Worm (Caenorhabditis elegans) whole organism, L4 larva: ENCODE results near the gene suds-3.

Source experiments
- F49E8.2 ChIP-seq: sonication (generic microtip); optimal IDR thresholded peaks from 2 replicates; lab custom pipeline; 2016; ENCODE audit warnings: missing compliant biosample characterization, mild to moderate bottlenecking, missing genetic modification characterization, borderline replicate concordance
- Y75B8A.6 ChIP-seq: fragments of 200-800 bp; sonication (Bioruptor generic); IDR thresholded peaks from 2 replicates; pipeline ENCODE4 v1.3.6; 2022; ENCODE audit warnings: missing genetic modification reagents, missing genetic modification characterization, missing compliant biosample characterization
- aha-1 ChIP-seq: fragments of 150-350 bp; peaks from one replicate; lab custom pipeline; 2014; ENCODE audit warnings: missing biosample characterization, missing genetic modification characterization
- aly-2 ChIP-seq: sonication (generic microtip); optimal IDR thresholded peaks from 2 replicates; lab custom pipeline; 2018; ENCODE audit warnings: missing biosample characterization, missing genetic modification characterization
- arid-1 ChIP-seq: fragments of 200-800 bp; sonication (Bioruptor generic); conservative IDR thresholded peaks from 2 replicates; pipeline ENCODE4 v1.3.6; 2022; ENCODE audit warnings: missing genetic modification reagents, missing genetic modification characterization, missing compliant biosample characterization
- ceh-62 ChIP-seq: sonication (generic microtip); optimal IDR thresholded peaks from 2 replicates; lab custom pipeline; 2017; ENCODE audit warnings: missing biosample characterization, missing genetic modification characterization
- ces-1 ChIP-seq: fragments of 150-350 bp; sonication (generic microtip); optimal IDR thresholded peaks from 4 replicates; lab custom pipeline; 2014; ENCODE audit warnings: missing biosample characterization, missing genetic modification reagents, missing genetic modification characterization
- cey-2 ChIP-seq: sonication (generic microtip); optimal IDR thresholded peaks from 3 replicates; lab custom pipeline; 2017; ENCODE audit warnings: missing genetic modification characterization, mild to moderate bottlenecking, missing compliant biosample characterization, antibody characterized with exemption, borderline replicate concordance; ENCODE audit not compliant: insufficient read depth
- daf-16 ChIP-seq, 3 experiments: sonication (generic microtip); optimal IDR thresholded peaks; 2 replicates each; lab custom pipeline; 2016 to 2017; ENCODE audit warnings: missing genetic modification characterization in 3 of 3, missing genetic modification reagents in 3 of 3, mild to moderate bottlenecking in 2 of 3, missing compliant biosample characterization in 2 of 3, missing biosample characterization in 1 of 3, moderate library complexity in 1 of 3
- dve-1 ChIP-seq: sonication (generic microtip); optimal IDR thresholded peaks from 2 replicates; lab custom pipeline; 2017; ENCODE audit warnings: antibody characterized with exemption, mild to moderate bottlenecking, missing genetic modification characterization, missing compliant biosample characterization; ENCODE audit not compliant: insufficient read depth
- egl-27 ChIP-seq: sonication (generic microtip); optimal IDR thresholded peaks from 3 replicates; lab custom pipeline; 2017; ENCODE audit warnings: missing biosample characterization, missing genetic modification reagents, missing genetic modification characterization
- fkh-10 ChIP-seq: fragments of 150-350 bp; optimal IDR thresholded peaks from 2 replicates; lab custom pipeline; 2014; ENCODE audit warnings: missing biosample characterization, missing genetic modification reagents, missing genetic modification characterization
- gei-8 ChIP-seq: fragments of 200-800 bp; sonication (Bioruptor generic); optimal IDR thresholded peaks from 2 replicates; lab custom pipeline; 2018; ENCODE audit warnings: mild to moderate bottlenecking, missing genetic modification characterization, missing compliant biosample characterization
- hlh-11 ChIP-seq: fragments of 200-800 bp; sonication (Bioruptor generic); optimal IDR thresholded peaks from 2 replicates; lab custom pipeline; 2018; ENCODE audit warnings: mild to moderate bottlenecking, missing genetic modification characterization, missing compliant biosample characterization
- lin-1 ChIP-seq: fragments of 200-800 bp; sonication (Bioruptor generic); IDR thresholded peaks from 2 replicates; pipeline ENCODE4 v1.3.6; 2022; ENCODE audit warnings: missing genetic modification reagents, missing genetic modification characterization, missing compliant biosample characterization
- lsy-2 ChIP-seq, 2 experiments: fragments of 150-350 bp in 1 of 2; sonication (generic microtip) in 1 of 2; optimal IDR thresholded peaks; 2 replicates each; lab custom pipeline; 2014 to 2017; ENCODE audit warnings: missing biosample characterization in 2 of 2, missing genetic modification characterization in 2 of 2
- madf-5 ChIP-seq, 2 experiments: fragments of 200-800 bp; sonication (Bioruptor generic); IDR thresholded peaks; 2 replicates each; pipeline ENCODE4 v1.3.6; 2022; ENCODE audit warnings: missing compliant biosample characterization in 2 of 2, missing genetic modification characterization in 2 of 2
- nhr-10 ChIP-seq: fragments of 150-350 bp; optimal IDR thresholded peaks from 2 replicates; lab custom pipeline; 2014; ENCODE audit warnings: missing biosample characterization, missing genetic modification characterization
- nhr-102 ChIP-seq: sonication (generic microtip); optimal IDR thresholded peaks from 2 replicates; lab custom pipeline; 2016; ENCODE audit warnings: mild to moderate bottlenecking, missing genetic modification characterization, moderate library complexity, missing compliant biosample characterization
- nhr-28 ChIP-seq: fragments of 150-350 bp; optimal IDR thresholded peaks from 2 replicates; lab custom pipeline; 2014; ENCODE audit warnings: missing biosample characterization, missing genetic modification characterization
- nhr-41 ChIP-seq: fragments of 200-800 bp; sonication (Bioruptor generic); IDR thresholded peaks from 2 replicates; pipeline ENCODE4 v1.3.6; 2022; ENCODE audit warnings: missing genetic modification reagents, missing genetic modification characterization, missing compliant biosample characterization
- pqm-1 ChIP-seq: sonication (generic microtip); optimal IDR thresholded peaks from 2 replicates; lab custom pipeline; 2017; ENCODE audit warnings: missing biosample characterization, missing genetic modification characterization
- skn-1 ChIP-seq: fragments of 150-350 bp; optimal IDR thresholded peaks from 2 replicates; lab custom pipeline; 2014; ENCODE audit warnings: missing biosample characterization, missing genetic modification characterization
- snpc-1.2 ChIP-seq: fragments of 200-800 bp; sonication (Bioruptor generic); IDR thresholded peaks from 2 replicates; pipeline ENCODE4 v1.3.6; 2022; ENCODE audit warnings: missing genetic modification reagents, missing genetic modification characterization, missing compliant biosample characterization
- unc-62 ChIP-seq, 3 experiments: fragments of 150-350 bp in 1 of 3; sonication (generic microtip); optimal IDR thresholded peaks in 2 of 3; peaks in 1 of 3; 1 replicate in 1 of 3; 2 replicates in 2 of 3; lab custom pipeline; 2014 to 2017; ENCODE audit warnings: missing biosample characterization in 3 of 3, missing genetic modification characterization in 3 of 3, missing genetic modification reagents in 3 of 3, missing genotype in 1 of 3
- zfp-3 ChIP-seq: fragments of 200-800 bp; sonication (Bioruptor generic); conservative IDR thresholded peaks from 2 replicates; pipeline ENCODE4 v1.3.6; 2022; ENCODE audit warnings: missing genetic modification reagents, missing genetic modification characterization, missing compliant biosample characterization

The suds-3 gene

ce11 chrV:9927954-9928353, 2.9 kb upstream of the suds-3 start (continued):
- no peak for TF ChIP-seq fkh-10

ce11 chrV:9937435-9937834, 6.6 kb downstream of the suds-3 start, which contains the start of gene srj-33:
srj-33 (minus strand) TSS chrV:9937535.
- TF ChIP-seq ces-1 (GFP tag; lab: Kevin White, UChicago) (no peak), zfp-3 (GFP tag; lab: Robert Waterston, UW) (no peak), hlh-11 (no peak), F49E8.2 (tag; lab: Kevin White, UChicago) (no peak), fkh-10 (no peak), nhr-10 (tag; lab: Kevin White, UChicago) (no peak), madf-5 (GFP tag; IDR thresholded peaks at IDR 0.05; lab: Robert Waterston, UW) (no peak), nhr-28 (tag; lab: Kevin White, UChicago) (no peak)

DNA sequence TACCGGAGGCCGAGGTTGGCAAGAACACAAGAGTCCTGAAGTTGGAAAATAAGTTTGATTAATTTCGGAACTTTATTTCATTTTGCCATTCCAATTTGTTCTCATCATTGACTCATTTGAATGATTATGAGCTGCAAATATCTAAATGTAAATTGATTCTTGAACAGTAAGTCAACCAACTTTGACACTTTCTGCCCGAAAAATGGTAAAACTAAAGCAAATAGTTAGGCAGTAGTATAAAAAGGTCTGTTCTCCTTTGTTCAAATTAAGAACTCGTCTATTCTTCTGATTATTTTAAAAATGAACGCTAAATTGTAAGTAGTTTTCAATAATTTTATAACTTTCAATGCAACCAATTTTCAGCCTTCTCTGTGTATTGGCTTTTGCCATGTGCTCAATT, 12.2 kb downstream of the suds-3 start, which contains the start of gene fipr-12:
TSS of gene fipr-12 (plus strand) at position 301 of the 400 bp plus-strand sequence.
- TF ChIP-seq unc-62 (GFP tag; optimal IDR thresholded peaks at IDR 0.05 in 1 of 2; lab: Kevin White, UChicago) (peak in 1 of 2 experiments; percentile 70), unc-62 (tag; optimal IDR thresholded peaks at IDR 0.05; lab: Kevin White, UChicago) (no peak), snpc-1.2 (no peak)

ce11 chrV:9944093-9944492, 13.3 kb downstream of the suds-3 start, which contains the start of gene sre-28:
sre-28 (plus strand) TSS chrV:9944393.
- peak in 1 of 2 experiments; percentile 19 for TF ChIP-seq unc-62 (GFP tag; optimal IDR thresholded peaks at IDR 0.05 in 1 of 2; lab: Kevin White, UChicago)
- TF ChIP-seq unc-62 (tag; optimal IDR thresholded peaks at IDR 0.05; lab: Kevin White, UChicago), result no peak
- no peak for TF ChIP-seq fkh-10

- TF ChIP-seq nhr-41 (GFP tag; lab: Robert Waterston, UW) (no peak), aly-2 (tag; lab: Kevin White, UChicago) (no peak), nhr-10 (tag; lab: Kevin White, UChicago) (no peak), arid-1 (GFP tag; lab: Robert Waterston, UW) (no peak), lin-1 (GFP tag; lab: Robert Waterston, UW) (no peak), dve-1 (tag; lab: Kevin White, UChicago) (no peak), ceh-62 (tag; lab: Kevin White, UChicago) (no peak), nhr-102 (tag; lab: Kevin White, UChicago) (no peak), pqm-1 (tag; lab: Kevin White, UChicago) (no peak), skn-1 (tag; lab: Kevin White, UChicago) (no peak), egl-27 (tag; lab: Kevin White, UChicago) (no peak), lsy-2 (tag; optimal IDR thresholded peaks at IDR 0.05; lab: Kevin White, UChicago) (no peak), Y75B8A.6 (GFP tag; lab: Robert Waterston, UW) (no peak)
- TF ChIP-seq, all 104 proteins: peak for 0
Measured at ce11 chrV:9948840-9949239, 18.0 kb downstream of the suds-3 start, which contains the start of gene nlp-58. nlp-58 (minus strand) TSS chrV:9948940.

- TF ChIP-seq daf-16 (GFP tag; optimal IDR thresholded peaks at IDR 0.05; lab: Kevin White, UChicago) (no peak), daf-16 (tag; optimal IDR thresholded peaks at IDR 0.05; lab: Kevin White, UChicago) (peak; percentile 65), snpc-1.2 (no peak), cey-2 (tag; lab: Kevin White, UChicago) (no peak), pqm-1 (tag; lab: Kevin White, UChicago) (peak; percentile 63), ces-1 (GFP tag; lab: Kevin White, UChicago) (no peak), nhr-28 (tag; lab: Kevin White, UChicago) (peak; percentile 53)
Measured at ce11 chrV:9950861-9951260, 20.0 kb downstream of the suds-3 start, which contains the start of gene ttr-46. ttr-46 (plus strand) TSS chrV:9951233.

- TF ChIP-seq gei-8 (no peak), aha-1 (tag; lab: Kevin White, UChicago) (peak; percentile 74)
Measured at ce11 chrV:9952396-9952795, 21.6 kb downstream of the suds-3 start, which contains the start of gene mam-5. mam-5 (plus strand) TSS chrV:9952699.
